Fruit fly (Drosophila melanogaster) whole organism, embryonic: ENCODE measurements around the gene Jhbp7.

Experiments used
- Aef1 ChIP-seq: fragments of 200-800 bp; sonication (Bioruptor generic); IDR thresholded peaks from 3 replicates; pipeline ENCODE4 v1.3.6; 2022; ENCODE audit warnings: missing biosample characterization, missing genetic modification characterization
- Bteb2 ChIP-seq: fragments of 200-800 bp; sonication (Bioruptor generic); optimal IDR thresholded peaks from 2 replicates; lab custom pipeline; 2016; ENCODE audit warnings: missing biosample characterization, missing genetic modification characterization
- CG10462 ChIP-seq: fragments of 200-800 bp; sonication (Bioruptor generic); optimal IDR thresholded peaks from 2 replicates; lab custom pipeline; 2016; ENCODE audit warnings: missing biosample characterization, missing genetic modification characterization
- CG10543 ChIP-seq: fragments of 200-800 bp; sonication (Bioruptor generic); optimal IDR thresholded peaks from 3 replicates; lab custom pipeline; 2017; ENCODE audit warnings: missing biosample characterization, mild to moderate bottlenecking, missing genetic modification characterization, moderate library complexity
- CG11398 ChIP-seq: fragments of 200-800 bp; sonication (Bioruptor generic); optimal IDR thresholded peaks from 2 replicates; lab custom pipeline; 2016; ENCODE audit warnings: missing biosample characterization, missing genetic modification characterization
- CG12299 ChIP-seq: fragments of 200-800 bp; sonication (Bioruptor generic); optimal IDR thresholded peaks from 2 replicates; lab custom pipeline; 2018; ENCODE audit warnings: missing biosample characterization, mild to moderate bottlenecking, missing genetic modification characterization
- CG15073 ChIP-seq: fragments of 200-800 bp; sonication (Bioruptor generic); optimal IDR thresholded peaks from 2 replicates; lab custom pipeline; 2016; ENCODE audit warnings: missing biosample characterization, missing genetic modification characterization
- CG1529 ChIP-seq: fragments of 200-800 bp; sonication (Bioruptor generic); optimal IDR thresholded peaks from 3 replicates; lab custom pipeline; 2018; ENCODE audit warnings: missing biosample characterization, missing genetic modification characterization
- CG15696 ChIP-seq: fragments of 200-800 bp; sonication (Bioruptor generic); optimal IDR thresholded peaks from 2 replicates; lab custom pipeline; 2019; ENCODE audit warnings: missing biosample characterization, mild to moderate bottlenecking, missing genetic modification characterization, moderate library complexity
- CG16779 ChIP-seq: fragments of 200-800 bp; sonication (Bioruptor generic); IDR thresholded peaks from 2 replicates; pipeline ENCODE4 v1.3.6; 2022; ENCODE audit warnings: missing biosample characterization, missing genetic modification characterization
- CG17361 ChIP-seq: fragments of 200-800 bp; sonication (Bioruptor generic); IDR thresholded peaks from 3 replicates; pipeline ENCODE4 v1.3.6; 2022; ENCODE audit warnings: missing biosample characterization, missing genetic modification characterization
- CG18476 ChIP-seq: fragments of 200-800 bp; sonication (Bioruptor generic); optimal IDR thresholded peaks from 2 replicates; lab custom pipeline; 2016; ENCODE audit warnings: missing biosample characterization, mild to moderate bottlenecking, missing genetic modification characterization
- CG2129 ChIP-seq: fragments of 200-800 bp; sonication (Bioruptor generic); IDR thresholded peaks from 2 replicates; pipeline ENCODE4 v1.3.6; 2022; ENCODE audit warnings: missing biosample characterization, missing genetic modification characterization; ENCODE audit not compliant: partially characterized antibody
- CG30431 ChIP-seq: fragments of 200-800 bp; sonication (Bioruptor generic); optimal IDR thresholded peaks from 2 replicates; lab custom pipeline; 2017; ENCODE audit warnings: missing biosample characterization, missing genetic modification characterization
- CG33557 ChIP-seq: fragments of 200-800 bp; sonication (Bioruptor generic); optimal IDR thresholded peaks from 2 replicates; lab custom pipeline; 2019; ENCODE audit warnings: missing biosample characterization, mild to moderate bottlenecking, missing genetic modification characterization, moderate library complexity
- CG34224 ChIP-seq: fragments of 200-800 bp; sonication (Bioruptor generic); IDR thresholded peaks from 3 replicates; pipeline ENCODE4 v1.3.6; 2022; ENCODE audit warnings: missing biosample characterization, missing genetic modification characterization; ENCODE audit not compliant: partially characterized antibody
- CG3838 ChIP-seq: fragments of 200-800 bp; sonication (Bioruptor generic); optimal IDR thresholded peaks from 3 replicates; lab custom pipeline; 2016; ENCODE audit warnings: missing biosample characterization, missing genetic modification characterization
- CG6689 ChIP-seq: fragments of 200-800 bp; sonication (Bioruptor generic); IDR thresholded peaks from 2 replicates; pipeline ENCODE4 v1.3.6; 2022; ENCODE audit warnings: missing biosample characterization, missing genetic modification characterization
- CG7357 ChIP-seq: fragments of 200-800 bp; sonication (Bioruptor generic); IDR thresholded peaks from 3 replicates; pipeline ENCODE4 v1.3.6; 2022; ENCODE audit warnings: missing biosample characterization, missing genetic modification characterization
- CG8478 ChIP-seq: fragments of >200 bp; optimal IDR thresholded peaks from 2 replicates; lab custom pipeline; 2018
- CTCF ChIP-seq: fragments of 200-800 bp; sonication (Bioruptor generic); optimal IDR thresholded peaks from 2 replicates; lab custom pipeline; 2017; ENCODE audit warnings: missing biosample characterization, mild to moderate bottlenecking, missing genetic modification characterization, moderate library complexity
- Camta ChIP-seq: fragments of 200-800 bp; sonication (Bioruptor generic); optimal IDR thresholded peaks from 2 replicates; lab custom pipeline; 2016; ENCODE audit warnings: missing biosample characterization, missing genetic modification characterization
- CrebB ChIP-seq: fragments of 200-800 bp; sonication (Bioruptor generic); optimal IDR thresholded peaks from 3 replicates; lab custom pipeline; 2018; ENCODE audit warnings: missing biosample characterization, mild to moderate bottlenecking, missing genetic modification characterization
- Dbx ChIP-seq: fragments of 200-800 bp; sonication (Bioruptor generic); IDR thresholded peaks from 3 replicates; pipeline ENCODE4 v1.3.6; 2022; ENCODE audit warnings: missing biosample characterization, missing genetic modification characterization
- Ets65A ChIP-seq: fragments of 200-800 bp; sonication (Bioruptor generic); peaks from one replicate; lab custom pipeline; 2016; ENCODE audit warnings: missing biosample characterization, missing genetic modification characterization
- Hr78 ChIP-seq, 2 experiments: fragments of 200-800 bp in 1 of 2; fragments of >200 bp in 1 of 2; sonication (Bioruptor generic) in 1 of 2; optimal IDR thresholded peaks; 2 replicates each; lab custom pipeline; 2017 to 2019; ENCODE audit warnings: missing biosample characterization in 2 of 2, missing genetic modification characterization in 2 of 2, mild to moderate bottlenecking in 1 of 2, moderate library complexity in 1 of 2
- MBD-R2 ChIP-seq: fragments of 200-800 bp; sonication (Bioruptor generic); IDR thresholded peaks from 2 replicates; pipeline ENCODE4 v1.3.6; 2022; ENCODE audit warnings: missing biosample characterization, missing genetic modification characterization
- Oaz ChIP-seq: fragments of 200-800 bp; sonication (Bioruptor generic); IDR thresholded peaks from 2 replicates; pipeline ENCODE4 v1.3.6; 2022; ENCODE audit warnings: missing biosample characterization, missing genetic modification characterization
- Pdp1 ChIP-seq, 2 experiments: fragments of 200-800 bp; sonication (Bioruptor generic); optimal IDR thresholded peaks; 3 replicates each; lab custom pipeline; 2016; ENCODE audit warnings: missing biosample characterization in 2 of 2, missing genetic modification characterization in 2 of 2, mild to moderate bottlenecking in 1 of 2, moderate library complexity in 1 of 2
- Rfx ChIP-seq: fragments of 200-800 bp; sonication (Bioruptor generic); IDR thresholded peaks from 2 replicates; pipeline ENCODE4 v1.3.6; 2022; ENCODE audit warnings: missing biosample characterization, missing genetic modification characterization
- Rx ChIP-seq: fragments of 200-800 bp; sonication (Bioruptor generic); IDR thresholded peaks from 2 replicates; pipeline ENCODE4 v1.3.6; 2022; ENCODE audit warnings: missing biosample characterization, missing genetic modification characterization
- Six4 ChIP-seq: fragments of 200-800 bp; sonication (Bioruptor generic); optimal IDR thresholded peaks from 2 replicates; lab custom pipeline; 2016; ENCODE audit warnings: missing biosample characterization, missing genetic modification characterization
- TFAM ChIP-seq: fragments of 200-800 bp; sonication (Bioruptor generic); optimal IDR thresholded peaks from 2 replicates; lab custom pipeline; 2017; ENCODE audit warnings: missing biosample characterization, missing genetic modification characterization, inconsistent platforms
- abd-A ChIP-seq: fragments of 200-800 bp; sonication (Bioruptor generic); optimal IDR thresholded peaks from 3 replicates; lab custom pipeline; 2019; ENCODE audit warnings: missing biosample characterization, mild to moderate bottlenecking, missing genetic modification characterization, moderate library complexity
- ac ChIP-seq: fragments of 200-800 bp; sonication (Bioruptor generic); optimal IDR thresholded peaks from 3 replicates; lab custom pipeline; 2017; ENCODE audit warnings: missing biosample characterization, mild to moderate bottlenecking, missing genetic modification characterization
- bigmax ChIP-seq: fragments of 200-800 bp; sonication (Bioruptor generic); optimal IDR thresholded peaks from 2 replicates; lab custom pipeline; 2018; ENCODE audit warnings: missing biosample characterization, mild to moderate bottlenecking, missing genetic modification characterization
- ci ChIP-seq: fragments of 200-800 bp; sonication (Bioruptor generic); IDR thresholded peaks from 3 replicates; pipeline ENCODE4 v1.3.6; 2022; ENCODE audit warnings: missing biosample characterization, missing genetic modification characterization
- crp ChIP-seq, 2 experiments: fragments of 200-800 bp; sonication (Bioruptor generic); optimal IDR thresholded peaks; 2 replicates in 1 of 2; 3 replicates in 1 of 2; lab custom pipeline; 2017; ENCODE audit warnings: missing biosample characterization in 2 of 2, missing genetic modification characterization in 2 of 2, mild to moderate bottlenecking in 1 of 2, moderate library complexity in 1 of 2
- dmrt11E ChIP-seq: fragments of 200-800 bp; sonication (Bioruptor generic); optimal IDR thresholded peaks from 3 replicates; lab custom pipeline; 2018; ENCODE audit warnings: missing biosample characterization, mild to moderate bottlenecking, missing genetic modification characterization, moderate library complexity
- dpn ChIP-seq, 2 experiments: fragments of 200-800 bp; sonication (Bioruptor generic); optimal IDR thresholded peaks; 3 replicates each; lab custom pipeline; 2016; ENCODE audit warnings: missing biosample characterization in 2 of 2, missing genetic modification characterization in 2 of 2
- esg ChIP-seq: fragments of 200-800 bp; sonication (Bioruptor generic); conservative IDR thresholded peaks from 2 replicates; pipeline ENCODE4 v1.3.6; 2022; ENCODE audit warnings: missing biosample characterization, missing genetic modification characterization
- gfzf ChIP-seq: fragments of 200-800 bp; sonication (Bioruptor generic); optimal IDR thresholded peaks from 2 replicates; lab custom pipeline; 2016; ENCODE audit warnings: missing biosample characterization, mild to moderate bottlenecking, missing genetic modification characterization, moderate library complexity
- knrl ChIP-seq: fragments of 200-800 bp; sonication (Bioruptor generic); IDR thresholded peaks from 3 replicates; pipeline ENCODE4 v1.3.6; 2022; ENCODE audit warnings: missing biosample characterization, missing genetic modification characterization; ENCODE audit not compliant: partially characterized antibody
- onecut ChIP-seq: fragments of 200-800 bp; sonication (Bioruptor generic); IDR thresholded peaks from 2 replicates; pipeline ENCODE4 v1.3.6; 2022; ENCODE audit warnings: missing biosample characterization, missing genetic modification characterization
- pzg ChIP-seq: fragments of 200-800 bp; sonication (Bioruptor generic); optimal IDR thresholded peaks from 3 replicates; lab custom pipeline; 2018; ENCODE audit warnings: missing biosample characterization, mild to moderate bottlenecking, missing genetic modification characterization, moderate library complexity
- ranshi ChIP-seq: fragments of 200-800 bp; sonication (Bioruptor generic); IDR thresholded peaks from 2 replicates; pipeline ENCODE4 v1.3.6; 2022; ENCODE audit warnings: missing biosample characterization, missing genetic modification characterization
- row ChIP-seq: fragments of 200-800 bp; sonication (Bioruptor generic); IDR thresholded peaks from 3 replicates; pipeline ENCODE4 v1.3.6; 2022; ENCODE audit warnings: missing biosample characterization, missing genetic modification characterization
- tap ChIP-seq: fragments of 200-800 bp; optimal IDR thresholded peaks from 3 replicates; lab custom pipeline; 2019; ENCODE audit warnings: missing biosample characterization, mild to moderate bottlenecking, missing genetic modification characterization, moderate library complexity
- tgo ChIP-seq: fragments of 200-800 bp; sonication (Bioruptor generic); IDR thresholded peaks from 3 replicates; pipeline ENCODE4 v1.3.6; 2022; ENCODE audit warnings: missing biosample characterization, missing genetic modification characterization
- tup ChIP-seq: fragments of 200-800 bp; sonication (Bioruptor generic); optimal IDR thresholded peaks from 2 replicates; lab custom pipeline; 2016; ENCODE audit warnings: missing biosample characterization, mild to moderate bottlenecking, missing genetic modification characterization, moderate library complexity
- twi ChIP-seq: fragments of 200-800 bp; optimal IDR thresholded peaks from 2 replicates; lab custom pipeline; 2019; ENCODE audit warnings: missing biosample characterization, mild to moderate bottlenecking, missing genetic modification characterization, moderate library complexity
- usp ChIP-seq: fragments of >200 bp; optimal IDR thresholded peaks from 2 replicates; lab custom pipeline; 2017; ENCODE audit warnings: missing biosample characterization, missing genetic modification characterization

The Jhbp7 gene

DNA sequence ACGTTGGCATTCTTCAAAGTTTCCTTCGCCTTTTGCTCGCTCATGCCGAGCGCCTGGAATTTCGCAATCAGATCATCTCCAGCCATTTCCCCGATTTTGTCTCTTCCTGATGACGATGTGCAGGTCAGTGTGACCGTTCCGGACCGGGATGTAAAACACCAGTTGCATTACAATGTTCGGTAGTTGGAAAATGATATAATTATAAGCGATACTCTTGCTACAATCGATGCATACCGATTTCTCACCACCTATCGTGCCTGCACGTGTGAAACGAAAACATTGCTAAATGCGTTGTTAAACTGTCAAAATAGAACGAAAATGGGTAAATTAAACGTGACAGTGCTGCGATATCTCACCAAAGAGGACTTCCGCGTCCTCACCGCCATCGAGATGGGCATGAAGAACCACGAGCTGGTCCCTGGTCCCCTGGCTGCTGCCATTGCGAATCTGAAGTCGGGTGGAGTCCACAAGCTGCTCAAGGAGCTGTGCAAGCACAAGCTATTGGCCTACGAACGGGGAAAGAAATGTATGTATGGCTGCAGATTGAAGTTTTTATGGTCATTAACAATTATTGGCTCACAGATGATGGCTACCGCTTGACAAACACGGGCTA, 28.3 kb downstream of the Jhbp7 start, which contains the start of the genes GlnRS and RIOK2 (continued):
- peak; percentile 97 for TF ChIP-seq CG34224 (GFP tag; lab: Robert Waterston, UW)
- TF ChIP-seq CG16779 (GFP tag; lab: Robert Waterston, UW) = no peak
- peak; percentile 10 for TF ChIP-seq CTCF (GFP tag; lab: Kevin White, UChicago)
- no peak for TF ChIP-seq usp (GFP tag; lab: Kevin White, UChicago)
- TF ChIP-seq bigmax (GFP tag; lab: Kevin White, UChicago) = peak; percentile 55
- no peak for TF ChIP-seq Pdp1 (GFP tag; optimal IDR thresholded peaks at IDR 0.05; lab: Kevin White, UChicago)
- no peak for TF ChIP-seq esg (GFP tag; lab: Robert Waterston, UW)
- TF ChIP-seq dpn (GFP tag; optimal IDR thresholded peaks at IDR 0.05; lab: Kevin White, UChicago) = peak in 1 of 2 experiments; percentile 18
- no peak for TF ChIP-seq abd-A
- no peak for TF ChIP-seq CG15073 (GFP tag; lab: Kevin White, UChicago)
- peak; percentile 95 for TF ChIP-seq knrl (GFP tag; lab: Robert Waterston, UW)
- TF ChIP-seq Dbx (GFP tag; lab: Robert Waterston, UW) = peak; percentile 60; the same call in 2 of the 3 replicates
- no peak for TF ChIP-seq CG17361 (GFP tag; lab: Robert Waterston, UW)
- TF ChIP-seq twi (tag; lab: Kevin White, UChicago) = peak; percentile 28
- peak; percentile 91 for TF ChIP-seq gfzf
- no peak; the same call in 2 of the 3 replicates for TF ChIP-seq ci (GFP tag; lab: Robert Waterston, UW)
- TF ChIP-seq CG10462 (GFP tag; lab: Kevin White, UChicago) = no peak
- TF ChIP-seq onecut = no peak
- TF ChIP-seq Hr78 (GFP tag; optimal IDR thresholded peaks at IDR 0.05; lab: Kevin White, UChicago) = peak in 1 of 2 experiments; percentile 41
- no peak for TF ChIP-seq CG15696
- no peak for TF ChIP-seq CG8478 (lab: Kevin White, UChicago)
- TF ChIP-seq CG12299 (tag; lab: Kevin White, UChicago) = peak; percentile 14
- TF ChIP-seq CG6689 (GFP tag; lab: Robert Waterston, UW) = no peak
- TF ChIP-seq TFAM (GFP tag; lab: Kevin White, UChicago) = no peak
- no peak for TF ChIP-seq ac
- no peak for TF ChIP-seq Six4
- TF ChIP-seq Rx (GFP tag; lab: Robert Waterston, UW) = no peak
- no peak for TF ChIP-seq CG10543
- no peak for TF ChIP-seq Bteb2
- TF ChIP-seq CG2129 (GFP tag; lab: Robert Waterston, UW) = peak; percentile 87
- no peak for TF ChIP-seq CG30431
- no peak for TF ChIP-seq Ets65A (GFP tag; lab: Kevin White, UChicago)
- no peak for TF ChIP-seq Oaz
- peak; percentile 74 for TF ChIP-seq row (GFP tag; lab: Robert Waterston, UW)
- TF ChIP-seq CG1529 = no peak
- TF ChIP-seq CG3838 = no peak
- no peak for TF ChIP-seq tup
- no peak for TF ChIP-seq CG33557 (GFP tag; lab: Kevin White, UChicago)
- TF ChIP-seq tgo (GFP tag; lab: Robert Waterston, UW) = no peak
- TF ChIP-seq Rfx (GFP tag; lab: Robert Waterston, UW) = peak; percentile 52
- peak; percentile 99 for TF ChIP-seq CG7357 (GFP tag; lab: Robert Waterston, UW)
- TF ChIP-seq ranshi (GFP tag; lab: Robert Waterston, UW) = no peak
- no peak for TF ChIP-seq tap
- TF ChIP-seq Camta (GFP tag; lab: Kevin White, UChicago) = no peak
- TF ChIP-seq dmrt11E (tag; lab: Kevin White, UChicago) = no peak
- TF ChIP-seq CG11398 (GFP tag; lab: Kevin White, UChicago) = no peak
- peak in 1 of 2 experiments; percentile 63 for TF ChIP-seq crp (GFP tag; optimal IDR thresholded peaks at IDR 0.05; lab: Kevin White, UChicago)
- no peak for TF ChIP-seq CG18476 (GFP tag; lab: Kevin White, UChicago)
- TF ChIP-seq MBD-R2 (GFP tag; lab: Robert Waterston, UW) = peak; percentile 98
- no peak for TF ChIP-seq Aef1 (GFP tag; lab: Robert Waterston, UW)
- TF ChIP-seq CrebB (tag; lab: Kevin White, UChicago) = peak; percentile 11
- peak; percentile 98 for TF ChIP-seq pzg (GFP tag; lab: Kevin White, UChicago)
